Worm (Caenorhabditis elegans) whole organism, early embryonic: ENCODE measurements around the gene grsp-3.

ENCODE experiments used
- B0310.2 ChIP-seq: sonication (generic microtip); optimal IDR thresholded peaks from 2 replicates; lab custom pipeline; 2016; ENCODE audit warnings: mild to moderate bottlenecking, missing genetic modification characterization, missing compliant biosample characterization
- F13C5.2 ChIP-seq: sonication (generic microtip); optimal IDR thresholded peaks from 2 replicates; lab custom pipeline; 2017; ENCODE audit warnings: mild to moderate bottlenecking, missing genetic modification characterization, inconsistent platforms, missing compliant biosample characterization
- aly-1 ChIP-seq: sonication (generic microtip); optimal IDR thresholded peaks from 2 replicates; lab custom pipeline; 2016; ENCODE audit warnings: missing genetic modification characterization, missing compliant biosample characterization
- ama-1 ChIP-seq: fragments of 150-350 bp; optimal IDR thresholded peaks from 2 replicates; lab custom pipeline; 2014
- ceh-13 ChIP-seq: fragments of 200-800 bp; sonication (Bioruptor generic); optimal IDR thresholded peaks from 2 replicates; lab custom pipeline; 2018; ENCODE audit warnings: mild to moderate bottlenecking, missing genetic modification characterization, missing compliant biosample characterization
- ceh-36 ChIP-seq: sonication (generic microtip); optimal IDR thresholded peaks from 2 replicates; lab custom pipeline; 2016; ENCODE audit warnings: missing genetic modification characterization, inconsistent platforms, missing compliant biosample characterization
- ets-7 ChIP-seq: sonication (generic microtip); optimal IDR thresholded peaks from 2 replicates; lab custom pipeline; 2016; ENCODE audit warnings: missing genotype, missing genetic modification characterization, missing compliant biosample characterization
- flt-1 ChIP-seq: fragments of 200-800 bp; sonication (Bioruptor generic); IDR thresholded peaks from 2 replicates; pipeline ENCODE4 v1.3.6; 2022; ENCODE audit warnings: missing genetic modification characterization, missing compliant biosample characterization
- hmbx-1 ChIP-seq: sonication (generic microtip); optimal IDR thresholded peaks from 2 replicates; lab custom pipeline; 2016; ENCODE audit warnings: mild to moderate bottlenecking, missing genetic modification characterization, missing compliant biosample characterization
- hmg-4 ChIP-seq: fragments of 200-800 bp; sonication (Bioruptor generic); optimal IDR thresholded peaks from 2 replicates; lab custom pipeline; 2018; ENCODE audit warnings: mild to moderate bottlenecking, missing genetic modification characterization, missing compliant biosample characterization
- hnd-1 ChIP-seq: sonication (generic microtip); optimal IDR thresholded peaks from 2 replicates; lab custom pipeline; 2016; ENCODE audit warnings: missing genetic modification characterization, missing compliant biosample characterization
- pes-1 ChIP-seq: fragments of 200-800 bp; sonication (Bioruptor generic); IDR thresholded peaks from 2 replicates; pipeline ENCODE4 v1.3.6; 2022; ENCODE audit warnings: missing genetic modification reagents, missing genetic modification characterization, missing compliant biosample characterization
- scrt-1 ChIP-seq: fragments of 200-800 bp; sonication (Bioruptor generic); IDR thresholded peaks from 2 replicates; pipeline ENCODE4 v1.3.6; 2022; ENCODE audit warnings: missing genetic modification characterization, missing compliant biosample characterization
- sea-1 ChIP-seq: fragments of 200-800 bp; sonication (Bioruptor generic); conservative IDR thresholded peaks from 2 replicates; pipeline ENCODE4 v1.3.6; 2022; ENCODE audit warnings: missing genetic modification characterization, missing compliant biosample characterization
- tbx-11 ChIP-seq: fragments of 200-800 bp; sonication (Bioruptor generic); IDR thresholded peaks from 2 replicates; pipeline ENCODE4 v1.3.6; 2022; ENCODE audit warnings: missing genetic modification characterization, missing compliant biosample characterization
- tbx-37 ChIP-seq: fragments of 200-800 bp; sonication (Bioruptor generic); conservative IDR thresholded peaks from 2 replicates; pipeline ENCODE4 v1.3.6; 2022; ENCODE audit warnings: missing genetic modification reagents, missing genetic modification characterization, missing compliant biosample characterization
- tra-4 ChIP-seq: sonication (generic microtip); optimal IDR thresholded peaks from 2 replicates; lab custom pipeline; 2017; ENCODE audit warnings: missing genetic modification characterization, missing compliant biosample characterization

The grsp-3 gene

DNA sequence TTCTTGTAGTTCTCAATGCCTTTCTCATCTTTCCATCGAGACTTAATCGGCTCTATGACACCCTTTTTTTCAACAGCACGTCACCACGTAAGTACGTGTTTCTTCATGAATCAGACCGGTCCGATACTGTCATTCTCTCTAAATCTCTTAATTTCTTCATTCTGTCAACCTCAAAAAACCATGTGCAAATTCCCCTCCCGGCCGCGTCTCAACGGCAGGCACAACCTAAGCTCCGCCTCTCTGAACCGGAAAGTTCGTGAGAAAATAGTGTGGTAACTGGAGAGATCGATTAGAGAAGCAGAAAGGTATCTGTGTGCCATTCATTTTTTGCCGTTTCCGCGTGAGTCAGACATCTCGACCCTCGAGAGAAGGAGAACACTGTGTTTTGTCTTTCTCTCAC, 17.1 kb downstream of the grsp-3 start, which contains the start of gene nas-8:
TSS of gene nas-8 (plus strand) at position 301 of the 400 bp plus-strand sequence.
- no peak for TF ChIP-seq F13C5.2 (tag; lab: Kevin White, UChicago)
- no peak for TF ChIP-seq sea-1 (GFP tag; lab: Robert Waterston, UW)
- no peak for TF ChIP-seq ceh-13
- TF ChIP-seq hmbx-1 (tag; lab: Kevin White, UChicago) = no peak
- no peak for TF ChIP-seq scrt-1 (GFP tag; lab: Robert Waterston, UW)
- TF ChIP-seq hmg-4 (GFP tag; lab: Kevin White, UChicago) = no peak
- TF ChIP-seq tbx-11 (GFP tag; lab: Robert Waterston, UW) = no peak
- no peak for TF ChIP-seq ceh-36
- no peak for TF ChIP-seq tra-4 (tag; lab: Kevin White, UChicago)
- TF ChIP-seq B0310.2 (tag; lab: Kevin White, UChicago) = no peak
- TF ChIP-seq pes-1 (GFP tag; lab: Robert Waterston, UW) = no peak
- no peak for TF ChIP-seq hnd-1 (tag; lab: Kevin White, UChicago)
- TF ChIP-seq tbx-37 (GFP tag; lab: Robert Waterston, UW) = no peak
- no peak for TF ChIP-seq aly-1 (tag; lab: Kevin White, UChicago)
- no peak for TF ChIP-seq ets-7 (tag; lab: Kevin White, UChicago)
- no peak for TF ChIP-seq flt-1 (GFP tag; lab: Robert Waterston, UW)

DNA sequence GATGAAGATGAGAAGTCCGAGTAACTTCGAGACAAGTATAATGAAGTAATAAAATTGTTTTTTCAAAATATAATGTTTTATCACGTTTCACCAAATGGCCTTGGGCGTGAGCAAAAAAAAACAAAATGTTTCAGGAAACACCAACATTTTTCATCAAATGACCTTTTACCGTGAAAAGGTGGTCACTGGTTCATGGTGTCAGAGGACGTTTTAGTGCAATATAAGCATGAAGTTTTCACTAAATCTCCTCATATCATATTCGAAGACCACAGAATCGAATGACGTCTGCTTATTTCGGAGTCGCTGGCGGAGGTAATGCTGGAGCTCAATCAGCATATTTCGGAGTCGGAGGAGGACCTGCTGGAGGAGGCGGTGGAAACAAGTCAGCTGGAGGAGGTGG, 20.4 kb downstream of the grsp-3 start, which contains the start of the genes ZC477.7 and ssq-3:
TSS of gene ZC477.7 (minus strand) at position 101 of the 400 bp plus-strand sequence.
TSS of gene ssq-3 (plus strand) at position 251 of the 400 bp plus-strand sequence.
- no peak for TF ChIP-seq flt-1 (GFP tag; lab: Robert Waterston, UW)
- no peak for TF ChIP-seq sea-1 (GFP tag; lab: Robert Waterston, UW)
- TF ChIP-seq hnd-1 (tag; lab: Kevin White, UChicago) = no peak
- no peak for TF ChIP-seq ceh-13
- TF ChIP-seq hmbx-1 (tag; lab: Kevin White, UChicago) = no peak
- TF ChIP-seq ets-7 (tag; lab: Kevin White, UChicago) = no peak
- no peak for TF ChIP-seq B0310.2 (tag; lab: Kevin White, UChicago)
- no peak for TF ChIP-seq tbx-11 (GFP tag; lab: Robert Waterston, UW)
- TF ChIP-seq scrt-1 (GFP tag; lab: Robert Waterston, UW) = no peak
- TF ChIP-seq F13C5.2 (tag; lab: Kevin White, UChicago) = no peak
- no peak for TF ChIP-seq ama-1 (lab: Kevin White, UChicago)
- no peak for TF ChIP-seq aly-1 (tag; lab: Kevin White, UChicago)
- TF ChIP-seq hmg-4 (GFP tag; lab: Kevin White, UChicago) = no peak

DNA sequence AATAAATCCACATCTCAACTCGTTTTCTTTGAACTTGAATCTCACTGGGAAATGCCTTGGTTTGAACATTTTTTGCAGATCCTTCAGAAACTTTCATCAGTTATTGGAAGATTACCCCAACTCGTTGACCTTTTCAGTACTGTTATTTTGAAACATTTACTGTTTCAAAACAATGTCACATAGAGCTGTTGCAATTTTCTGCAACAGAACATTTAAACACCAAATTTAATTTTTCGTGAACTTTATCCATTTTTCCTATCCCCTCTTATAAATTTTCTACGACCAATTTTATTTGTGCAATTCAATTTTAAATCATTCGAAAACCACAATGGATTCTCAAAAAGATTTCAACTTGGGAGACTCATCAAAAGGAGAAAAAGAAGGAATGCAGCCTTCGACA, 23.8 kb downstream of the grsp-3 start, which contains the start of gene ZC477.2:
TSS of gene ZC477.2 (plus strand) at position 301 of the 400 bp plus-strand sequence.
- TF ChIP-seq tbx-37 (GFP tag; lab: Robert Waterston, UW) (no peak), pes-1 (GFP tag; lab: Robert Waterston, UW) (no peak), ama-1 (lab: Kevin White, UChicago) (no peak), scrt-1 (GFP tag; lab: Robert Waterston, UW) (no peak), hnd-1 (tag; lab: Kevin White, UChicago) (no peak), hmg-4 (GFP tag; lab: Kevin White, UChicago) (no peak), hmbx-1 (tag; lab: Kevin White, UChicago) (no peak), tra-4 (tag; lab: Kevin White, UChicago) (no peak), F13C5.2 (tag; lab: Kevin White, UChicago) (no peak), ceh-13 (no peak), B0310.2 (tag; lab: Kevin White, UChicago) (no peak), flt-1 (GFP tag; lab: Robert Waterston, UW) (no peak), ceh-36 (no peak), ets-7 (tag; lab: Kevin White, UChicago) (no peak), sea-1 (GFP tag; lab: Robert Waterston, UW) (no peak), tbx-11 (GFP tag; lab: Robert Waterston, UW) (no peak), aly-1 (tag; lab: Kevin White, UChicago) (no peak)

DNA sequence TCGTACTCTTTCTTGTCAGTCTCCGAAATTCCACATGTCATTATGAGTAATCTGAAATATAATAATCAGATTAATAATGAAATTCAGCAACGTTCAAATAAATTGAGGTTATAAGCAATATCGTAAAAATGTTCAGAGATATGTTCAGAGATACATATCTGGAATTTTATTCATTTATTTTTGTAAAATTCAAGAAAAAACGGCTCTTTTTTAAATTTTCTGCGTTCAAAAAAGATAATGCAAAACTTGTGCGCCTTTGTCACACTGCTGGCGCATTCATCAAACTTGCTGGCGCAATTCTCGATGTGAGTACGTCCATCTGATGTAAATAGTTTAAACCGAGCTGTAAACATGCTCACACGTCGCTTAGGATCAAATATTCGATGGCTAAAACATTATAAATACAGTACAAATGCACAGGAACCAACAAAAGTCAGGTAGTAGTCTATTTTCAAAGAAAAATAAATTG, 28.5 kb downstream of the grsp-3 start, which contains the start of the genes rde-8 and ZC477.3:
TSS of gene rde-8 (minus strand) at position 51 of the 469 bp plus-strand sequence.
TSS of gene ZC477.3 (plus strand) at position 282 of the 469 bp plus-strand sequence.
- no peak for TF ChIP-seq tbx-11 (GFP tag; lab: Robert Waterston, UW)
- no peak for TF ChIP-seq scrt-1 (GFP tag; lab: Robert Waterston, UW)
- no peak for TF ChIP-seq hnd-1 (tag; lab: Kevin White, UChicago)
- no peak for TF ChIP-seq ceh-13
- TF ChIP-seq F13C5.2 (tag; lab: Kevin White, UChicago) = no peak
- TF ChIP-seq hmg-4 (GFP tag; lab: Kevin White, UChicago) = no peak
- TF ChIP-seq aly-1 (tag; lab: Kevin White, UChicago) = no peak
- no peak for TF ChIP-seq sea-1 (GFP tag; lab: Robert Waterston, UW)
- TF ChIP-seq ama-1 (lab: Kevin White, UChicago) = no peak
- TF ChIP-seq B0310.2 (tag; lab: Kevin White, UChicago) = no peak

DNA sequence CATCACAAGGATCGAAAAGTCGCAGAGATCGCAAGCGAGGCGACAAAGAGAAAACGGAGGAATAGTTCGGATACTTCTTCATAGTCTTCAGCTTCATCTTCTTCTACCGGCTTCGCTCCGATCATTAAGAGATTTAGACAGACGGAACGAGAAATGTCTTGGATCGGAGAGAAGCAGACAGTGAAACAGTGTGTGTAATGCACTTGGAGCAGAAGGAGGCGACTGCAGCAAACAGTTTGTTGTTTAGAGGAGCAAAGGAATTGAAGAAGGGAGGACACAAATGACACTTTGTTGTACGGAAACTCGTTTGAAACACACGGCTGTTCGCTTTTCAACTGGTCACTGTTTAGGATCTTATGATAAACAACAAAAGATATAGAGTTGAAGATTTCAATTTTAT, 32.4 kb downstream of the grsp-3 start:
- TF ChIP-seq ets-7 (tag; lab: Kevin White, UChicago) = no peak
- TF ChIP-seq B0310.2 (tag; lab: Kevin White, UChicago) = no peak
- TF ChIP-seq tbx-37 (GFP tag; lab: Robert Waterston, UW) = no peak
- no peak for TF ChIP-seq ceh-36
- no peak for TF ChIP-seq flt-1 (GFP tag; lab: Robert Waterston, UW)
- no peak for TF ChIP-seq sea-1 (GFP tag; lab: Robert Waterston, UW)
- no peak for TF ChIP-seq hnd-1 (tag; lab: Kevin White, UChicago)

- TF ChIP-seq tbx-11 (GFP tag; lab: Robert Waterston, UW) (no peak), hnd-1 (tag; lab: Kevin White, UChicago) (no peak), ets-7 (tag; lab: Kevin White, UChicago) (no peak), hmbx-1 (tag; lab: Kevin White, UChicago) (no peak), hmg-4 (GFP tag; lab: Kevin White, UChicago) (peak; percentile 21)
These were observed 33.1 kb downstream of the grsp-3 start, which contains the start of gene ZC477.4 for ce11 chrIV:7098509-7099065. Gene ZC477.4 (minus strand): TSS chrIV:7098784.
